Worm (Caenorhabditis elegans): ENCODE results near the gene F19H6.4.

F19H6.4 gene

ce11 chrX:12357127-12357526, 8.4 kb upstream of the F19H6.4 start, which contains the start of gene nspc-13:
TSS of gene nspc-13 (plus strand) at chrX:12357427.
- TF ChIP-seq unc-39 (tag; optimal IDR thresholded peaks at IDR 0.05) (no peak), skn-1 (tag; optimal IDR thresholded peaks at IDR 0.05) (no peak), nhr-10 (tag; optimal IDR thresholded peaks at IDR 0.05) (no peak), egl-27 (tag; optimal IDR thresholded peaks at IDR 0.05) (no peak), unc-55 (GFP tag; optimal IDR thresholded peaks at IDR 0.05) (no peak), ztf-4 (tag; optimal IDR thresholded peaks at IDR 0.05) (no peak), nhr-6 (tag; optimal IDR thresholded peaks at IDR 0.05) (no peak), lsy-2 (tag; optimal IDR thresholded peaks at IDR 0.05) (no peak), nhr-21 (tag; optimal IDR thresholded peaks at IDR 0.05) (no peak), R02D3.7 (tag; optimal IDR thresholded peaks at IDR 0.05) (no peak), blmp-1 (tag; optimal IDR thresholded peaks at IDR 0.05; ENCODE audit: insufficient read depth) (no peak), nhr-77 (tag; optimal IDR thresholded peaks at IDR 0.05) (no peak), dmd-4 (tag; optimal IDR thresholded peaks at IDR 0.05) (no peak), fos-1 (tag; optimal IDR thresholded peaks at IDR 0.05) (no peak), mab-5 (tag; optimal IDR thresholded peaks at IDR 0.05) (no peak), snpc-4 (tag; optimal IDR thresholded peaks at IDR 0.05) (no peak), ceh-16 (tag; optimal IDR thresholded peaks at IDR 0.05) (no peak), gmeb-1 (tag; optimal IDR thresholded peaks at IDR 0.05) (no peak), F13H6.1 (tag; optimal IDR thresholded peaks at IDR 0.05) (no peak)

DNA sequence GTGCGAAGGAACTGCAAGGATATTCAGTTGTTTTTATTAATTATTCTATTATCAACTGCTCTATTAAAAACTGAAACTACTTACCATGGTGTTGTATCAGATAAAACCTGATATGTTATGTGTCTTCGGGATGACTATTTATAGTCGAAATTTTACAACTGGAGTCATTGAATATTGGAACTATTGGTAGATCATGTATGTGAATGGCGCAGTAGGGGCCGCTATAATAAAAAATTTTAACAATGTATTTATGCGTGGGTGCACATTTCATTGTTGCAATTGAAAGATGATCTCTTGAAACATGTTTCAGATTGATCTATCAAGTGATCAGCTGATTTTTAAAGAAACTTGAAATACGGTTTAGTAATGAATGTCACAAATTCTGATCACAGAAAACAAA, 6.5 kb upstream of the F19H6.4 start, which contains the start of gene nspc-14:
Gene nspc-14, minus strand, starts transcription at position 101 of the 400 bp plus-strand sequence.
- no peak for TF ChIP-seq nhr-6 (tag; optimal IDR thresholded peaks at IDR 0.05)

DNA sequence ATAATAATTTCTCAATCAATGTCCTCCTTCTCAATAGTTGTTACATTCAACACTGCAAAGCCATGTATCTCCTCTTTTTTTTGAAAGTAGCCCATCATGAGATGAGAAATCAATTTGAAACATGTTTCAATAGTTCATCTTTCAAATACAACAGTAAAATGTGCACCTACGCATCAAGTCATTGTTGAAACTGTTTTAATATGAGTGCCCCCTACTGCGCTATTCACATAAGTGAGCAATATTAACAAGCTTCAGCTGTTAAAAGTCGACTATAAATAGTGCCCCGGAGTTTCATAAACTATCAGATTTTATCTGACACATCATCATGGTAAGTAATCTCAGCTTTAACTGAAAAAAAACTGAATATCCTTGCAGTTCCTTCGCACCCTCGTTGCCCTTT, 5.0 kb upstream of the F19H6.4 start, which contains the start of the genes nspc-15 and F19H6.6:
Gene nspc-15, plus strand, starts transcription at position 301 of the 400 bp plus-strand sequence.
Gene F19H6.6, plus strand, starts transcription at position 384 of the 400 bp plus-strand sequence.
- TF ChIP-seq F13H6.1 (tag; optimal IDR thresholded peaks at IDR 0.05) (no peak), nhr-11 (tag; optimal IDR thresholded peaks at IDR 0.05) (no peak), elt-3 (tag; optimal IDR thresholded peaks at IDR 0.05) (no peak), crh-2 (tag; optimal IDR thresholded peaks at IDR 0.05) (no peak), C34F6.9 (tag; optimal IDR thresholded peaks at IDR 0.05) (no peak), nhr-25 (tag; optimal IDR thresholded peaks at IDR 0.05) (no peak), unc-55 (GFP tag; optimal IDR thresholded peaks at IDR 0.05) (no peak), lin-13 (GFP tag; optimal IDR thresholded peaks at IDR 0.05) (no peak), lin-11 (tag; optimal IDR thresholded peaks at IDR 0.05) (no peak)

DNA sequence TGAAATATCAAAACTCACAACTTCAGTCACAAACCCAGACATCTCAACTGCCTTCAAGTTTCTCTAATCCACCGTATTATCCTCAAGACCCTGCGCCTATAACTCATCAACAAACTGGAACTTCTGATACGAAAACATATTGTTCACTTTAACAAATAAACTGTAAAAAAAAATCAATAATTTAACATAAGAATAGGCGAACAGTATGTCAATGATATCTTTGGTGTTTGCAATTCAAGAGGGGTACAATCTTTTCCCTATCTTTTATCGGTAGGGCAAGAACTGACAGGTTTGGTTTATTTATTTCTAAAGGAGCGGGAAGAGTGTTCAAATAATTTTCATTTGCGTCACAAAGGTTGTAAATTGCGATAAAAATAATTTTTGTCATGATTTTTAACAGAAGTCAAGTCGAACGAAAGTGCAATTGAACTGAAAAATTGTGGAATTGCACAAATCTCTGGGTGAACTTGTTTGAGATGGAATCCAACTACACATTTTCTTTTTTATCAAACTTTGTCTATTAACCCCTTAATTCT, 2.5 kb upstream of the F19H6.4 start:
- TF ChIP-seq nhr-25 (tag; optimal IDR thresholded peaks at IDR 0.05): peak; percentile 98
- TF ChIP-seq ama-1 (optimal IDR thresholded peaks at IDR 0.05): no peak
- TF ChIP-seq gmeb-1 (tag; optimal IDR thresholded peaks at IDR 0.05): peak; percentile 95
- peak; percentile 83 for TF ChIP-seq dmd-4 (tag; optimal IDR thresholded peaks at IDR 0.05)
- peak; percentile 69 to 91 for TF ChIP-seq mdl-1 (tag; optimal IDR thresholded peaks at IDR 0.05)
- TF ChIP-seq ceh-82 (tag; optimal IDR thresholded peaks at IDR 0.05): peak; percentile 89
- TF ChIP-seq zag-1 (tag; optimal IDR thresholded peaks at IDR 0.05): peak; percentile 92
- TF ChIP-seq ztf-11 (tag; optimal IDR thresholded peaks at IDR 0.05): peak; percentile 73
- TF ChIP-seq nhr-10 (tag; optimal IDR thresholded peaks at IDR 0.05): peak; percentile 97
- TF ChIP-seq sma-9 (GFP tag; optimal IDR thresholded peaks at IDR 0.05): peak; percentile 98
- no peak for TF ChIP-seq sma-9 (tag; optimal IDR thresholded peaks at IDR 0.05)
- TF ChIP-seq elt-1 (tag; optimal IDR thresholded peaks at IDR 0.05): no peak
- TF ChIP-seq nhr-21 (tag; optimal IDR thresholded peaks at IDR 0.05): peak; percentile 99
- peak; percentile 94 to 97 for TF ChIP-seq lsy-2 (tag; optimal IDR thresholded peaks at IDR 0.05)
- peak; percentile 99 for TF ChIP-seq fos-1 (tag; optimal IDR thresholded peaks at IDR 0.05)
- peak; percentile 98 for TF ChIP-seq sma-3 (GFP tag; optimal IDR thresholded peaks at IDR 0.05)
- TF ChIP-seq mbf-1 (tag; optimal IDR thresholded peaks at IDR 0.05): peak; percentile 76
- TF ChIP-seq nhr-12 (tag; optimal IDR thresholded peaks at IDR 0.05): peak; percentile 40
- peak; percentile 78 for TF ChIP-seq Y55F3AM.14 (GFP tag; optimal IDR thresholded peaks at IDR 0.05)
- peak; percentile 99 for TF ChIP-seq skn-1 (tag; optimal IDR thresholded peaks at IDR 0.05)
- peak; percentile 54 for TF ChIP-seq ceh-16 (tag; optimal IDR thresholded peaks at IDR 0.05)
- peak; percentile 98 for TF ChIP-seq sem-4 (tag; optimal IDR thresholded peaks at IDR 0.05)
- TF ChIP-seq F13H6.1 (tag; optimal IDR thresholded peaks at IDR 0.05): peak; percentile 97
- TF ChIP-seq snpc-4 (tag; optimal IDR thresholded peaks at IDR 0.05): peak; percentile 87
- TF ChIP-seq R02D3.7 (tag; optimal IDR thresholded peaks at IDR 0.05): peak; percentile 75
- TF ChIP-seq ZK546.5 (tag; optimal IDR thresholded peaks at IDR 0.05): peak; percentile 63
- TF ChIP-seq aly-2 (tag; optimal IDR thresholded peaks at IDR 0.05): peak; percentile 90
- TF ChIP-seq lin-11 (tag; optimal IDR thresholded peaks at IDR 0.05): peak; percentile 76
- TF ChIP-seq nhr-129 (tag; optimal IDR thresholded peaks at IDR 0.05): peak; percentile 99
- peak; percentile 98 for TF ChIP-seq egl-27 (tag; optimal IDR thresholded peaks at IDR 0.05)
- peak; percentile 97 for TF ChIP-seq mab-5 (tag; optimal IDR thresholded peaks at IDR 0.05)
- peak; percentile 84 for TF ChIP-seq lin-39 (tag; optimal IDR thresholded peaks at IDR 0.05)
- peak; percentile 97 for TF ChIP-seq ztf-4 (tag; optimal IDR thresholded peaks at IDR 0.05)
- TF ChIP-seq unc-39 (tag; optimal IDR thresholded peaks at IDR 0.05): no peak
- peak; percentile 91 for TF ChIP-seq blmp-1 (tag; optimal IDR thresholded peaks at IDR 0.05; ENCODE audit: insufficient read depth)
- TF ChIP-seq elt-3 (tag; optimal IDR thresholded peaks at IDR 0.05): no peak
- TF ChIP-seq alr-1 (tag; optimal IDR thresholded peaks at IDR 0.05): no peak
- peak; percentile 99 for TF ChIP-seq unc-55 (GFP tag; optimal IDR thresholded peaks at IDR 0.05)
- peak; percentile 87 for TF ChIP-seq unc-62 (GFP tag; optimal IDR thresholded peaks at IDR 0.05)
